Fruit fly (Drosophila melanogaster): ENCODE data around the gene CG11601.

Gene CG11601

DNA sequence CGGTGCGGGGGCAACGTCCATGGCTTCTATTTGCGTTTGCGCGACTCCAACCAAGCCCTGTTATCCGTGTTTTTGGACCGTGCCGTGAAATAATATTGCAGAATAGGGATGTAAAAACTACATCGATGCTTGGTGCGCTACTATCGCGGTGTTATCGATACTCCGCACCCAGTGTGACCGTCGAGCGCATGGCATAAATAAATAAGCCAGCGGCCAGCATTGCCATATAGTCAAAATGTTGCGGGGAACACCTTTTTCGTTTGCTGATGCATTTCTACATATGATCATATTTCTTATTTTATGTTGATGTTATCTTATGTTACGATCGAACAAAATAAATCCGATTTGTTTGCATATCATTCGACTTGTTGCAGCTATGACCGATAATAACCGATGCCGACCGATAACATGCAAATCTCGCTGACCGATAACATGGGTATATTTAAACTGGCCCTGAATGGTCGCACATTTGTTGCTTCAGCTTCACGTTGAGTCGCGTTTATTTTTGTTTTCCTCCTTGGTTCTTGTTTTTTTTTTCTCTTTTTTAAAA lies 5.9 kb downstream of the CG11601 start, which contains the start of gene smo (continued):
- TF ChIP-seq CG7556 (GFP tag; optimal IDR thresholded peaks at IDR 0.05) = no peak
- TF ChIP-seq CG14014 (GFP tag; IDR thresholded peaks at IDR 0.05) = no peak
- no peak for TF ChIP-seq Gsc (GFP tag; IDR thresholded peaks at IDR 0.05)
- no peak for TF ChIP-seq cwo (GFP tag; optimal IDR thresholded peaks at IDR 0.05)
- TF ChIP-seq crol (GFP tag; IDR thresholded peaks at IDR 0.05) = no peak; the same call in 1 of the 2 replicates
- TF ChIP-seq Usf (GFP tag; optimal IDR thresholded peaks at IDR 0.05) = no peak
- no peak for TF ChIP-seq CG33557 (GFP tag; optimal IDR thresholded peaks at IDR 0.05)
- no peak for TF ChIP-seq psq (GFP tag; optimal IDR thresholded peaks at IDR 0.05)
- TF ChIP-seq ac (GFP tag; optimal IDR thresholded peaks at IDR 0.05) = no peak
- TF ChIP-seq lbe (GFP tag; optimal IDR thresholded peaks at IDR 0.05) = no peak
- TF ChIP-seq CG5953 (GFP tag; IDR thresholded peaks at IDR 0.05) = no peak
- peak; percentile 30 for TF ChIP-seq Antp (GFP tag; optimal IDR thresholded peaks at IDR 0.05)
- TF ChIP-seq Lim3 (GFP tag; IDR thresholded peaks at IDR 0.05) = no peak
- TF ChIP-seq ssp (GFP tag; IDR thresholded peaks at IDR 0.05) = peak; percentile 35
- TF ChIP-seq HLH4C (GFP tag; IDR thresholded peaks at IDR 0.05; ENCODE audit: partially characterized antibody) = peak; percentile 86
- TF ChIP-seq CG3847 (GFP tag; IDR thresholded peaks at IDR 0.05) = peak; percentile 62
- peak; percentile 21; the same call in 1 of the 3 replicates for TF ChIP-seq CG11560 (tag; IDR thresholded peaks at IDR 0.05)
- no peak for TF ChIP-seq CG14441 (GFP tag; IDR thresholded peaks at IDR 0.05)
- no peak for TF ChIP-seq Vsx1 (GFP tag; optimal IDR thresholded peaks at IDR 0.05)
- TF ChIP-seq seq (GFP tag; IDR thresholded peaks at IDR 0.05) = no peak
- no peak for TF ChIP-seq CG6272 (GFP tag; IDR thresholded peaks at IDR 0.05)
- peak; percentile 96 for TF ChIP-seq CG9797 (GFP tag; optimal IDR thresholded peaks at IDR 0.05)
- no peak for TF ChIP-seq CG10366 (GFP tag; IDR thresholded peaks at IDR 0.05)
- TF ChIP-seq bsh (GFP tag; optimal IDR thresholded peaks at IDR 0.05) = peak in 1 of 2 experiments; percentile 3
- TF ChIP-seq CG8281 (tag; optimal IDR thresholded peaks at IDR 0.05) = no peak
- no peak for TF ChIP-seq CG11695 (GFP tag; IDR thresholded peaks at IDR 0.05)
- no peak for TF ChIP-seq wor (GFP tag; IDR thresholded peaks at IDR 0.05)
- no peak for TF ChIP-seq Six4 (GFP tag; optimal IDR thresholded peaks at IDR 0.05)
- TF ChIP-seq CG9876 (GFP tag; optimal IDR thresholded peaks at IDR 0.05) = peak; percentile 29
- TF ChIP-seq CG16813 (GFP tag; IDR thresholded peaks at IDR 0.05; ENCODE audit: partially characterized antibody) = peak; percentile 89
- no peak for TF ChIP-seq CG7987 (GFP tag; optimal IDR thresholded peaks at IDR 0.05)
- no peak for TF ChIP-seq CG11723 (GFP tag; optimal IDR thresholded peaks at IDR 0.05)
- TF ChIP-seq zfh1 (GFP tag; IDR thresholded peaks at IDR 0.05) = 0 out of 3 replicates have a peak, but pooled peaks have one; percentile 11
- peak; percentile 96 for TF ChIP-seq CG17186 (GFP tag; optimal IDR thresholded peaks at IDR 0.05)
- TF ChIP-seq Asciz (GFP tag; optimal IDR thresholded peaks at IDR 0.05) = no peak
- peak; percentile 56 for TF ChIP-seq Xbp1 (GFP tag; optimal IDR thresholded peaks at IDR 0.05)
- TF ChIP-seq Bgb (GFP tag; IDR thresholded peaks at IDR 0.05; ENCODE audit: partially characterized antibody) = peak; percentile 87
- no peak for TF ChIP-seq CG4282 (GFP tag; optimal IDR thresholded peaks at IDR 0.05)
- peak; percentile 44 for TF ChIP-seq Max (GFP tag; optimal IDR thresholded peaks at IDR 0.05)
- no peak for TF ChIP-seq CG32772 (GFP tag; IDR thresholded peaks at IDR 0.05)
- peak; percentile 81 for TF ChIP-seq Opbp (GFP tag; IDR thresholded peaks at IDR 0.05; ENCODE audit: partially characterized antibody)
- TF ChIP-seq Eip74EF (GFP tag; optimal IDR thresholded peaks at IDR 0.05) = no peak
- peak in 1 of 2 experiments; percentile 68 for TF ChIP-seq Hr51 (GFP tag; optimal IDR thresholded peaks at IDR 0.05)
- TF ChIP-seq Dll (GFP tag; IDR thresholded peaks at IDR 0.05; ENCODE audit: partially characterized antibody) = peak; percentile 86
- TF ChIP-seq chn (GFP tag; optimal IDR thresholded peaks at IDR 0.05) = peak; percentile 33
- TF ChIP-seq Dad (GFP tag; optimal IDR thresholded peaks at IDR 0.05) = no peak
- TF ChIP-seq CG6654 (GFP tag; optimal IDR thresholded peaks at IDR 0.05) = no peak
- TF ChIP-seq CG8290 (GFP tag; optimal IDR thresholded peaks at IDR 0.05) = peak; percentile 16
- no peak for TF ChIP-seq CG8290 (tag; optimal IDR thresholded peaks at IDR 0.05)
- no peak for TF ChIP-seq Lpt (GFP tag; optimal IDR thresholded peaks at IDR 0.05)

All from whole organism, embryonic.